Fruit fly (Drosophila melanogaster) whole organism, embryonic: ENCODE results near the gene CG7183.

Source experiments
- Atf6 ChIP-seq: fragments of 200-800 bp; sonication (Bioruptor generic); IDR thresholded peaks from 2 replicates; pipeline ENCODE4 v1.3.6; 2022; ENCODE audit warnings: missing biosample characterization, missing genetic modification characterization
- B-H2 ChIP-seq: fragments of 200-800 bp; sonication (Bioruptor generic); optimal IDR thresholded peaks from 2 replicates; lab custom pipeline; 2018; ENCODE audit warnings: missing biosample characterization, mild to moderate bottlenecking, missing genetic modification characterization
- Bteb2 ChIP-seq: fragments of 200-800 bp; sonication (Bioruptor generic); optimal IDR thresholded peaks from 2 replicates; lab custom pipeline; 2016; ENCODE audit warnings: missing biosample characterization, missing genetic modification characterization
- CG11695 ChIP-seq: fragments of 200-800 bp; sonication (Bioruptor generic); IDR thresholded peaks from 3 replicates; pipeline ENCODE4 v1.3.6; 2022; ENCODE audit warnings: missing biosample characterization, missing genetic modification characterization
- CG11696 ChIP-seq: fragments of 200-800 bp; sonication (Bioruptor generic); IDR thresholded peaks from 2 replicates; pipeline ENCODE4 v1.3.6; 2022; ENCODE audit warnings: missing biosample characterization, missing genetic modification characterization
- CG12236 ChIP-seq: fragments of 200-800 bp; sonication (Bioruptor generic); optimal IDR thresholded peaks from 2 replicates; lab custom pipeline; 2016; ENCODE audit warnings: missing biosample characterization, missing genetic modification characterization
- CG13424 ChIP-seq: fragments of 200-800 bp; sonication (Bioruptor generic); optimal IDR thresholded peaks from 2 replicates; lab custom pipeline; 2019; ENCODE audit warnings: missing biosample characterization, mild to moderate bottlenecking, missing genetic modification characterization, moderate library complexity
- CG14441 ChIP-seq: fragments of 200-800 bp; sonication (Bioruptor generic); IDR thresholded peaks from 2 replicates; pipeline ENCODE4 v1.3.6; 2022; ENCODE audit warnings: missing biosample characterization, missing genetic modification characterization
- CG30431 ChIP-seq: fragments of 200-800 bp; sonication (Bioruptor generic); optimal IDR thresholded peaks from 2 replicates; lab custom pipeline; 2017; ENCODE audit warnings: missing biosample characterization, missing genetic modification characterization
- CG32772 ChIP-seq: fragments of 200-800 bp; sonication (Bioruptor generic); IDR thresholded peaks from 2 replicates; pipeline ENCODE4 v1.3.6; 2022; ENCODE audit warnings: missing biosample characterization, missing genetic modification characterization
- CG4617 ChIP-seq: fragments of 200-800 bp; sonication (Bioruptor generic); optimal IDR thresholded peaks from 3 replicates; lab custom pipeline; 2016; ENCODE audit warnings: missing biosample characterization, missing genetic modification characterization, borderline replicate concordance
- CG7271 ChIP-seq: fragments of 200-800 bp; sonication (Bioruptor generic); optimal IDR thresholded peaks from 2 replicates; lab custom pipeline; 2018; ENCODE audit warnings: missing biosample characterization, mild to moderate bottlenecking, missing genetic modification characterization, moderate library complexity
- CG7745 ChIP-seq: fragments of 200-800 bp; sonication (Bioruptor generic); optimal IDR thresholded peaks from 2 replicates; lab custom pipeline; 2018; ENCODE audit warnings: missing biosample characterization, mild to moderate bottlenecking, missing genetic modification characterization, moderate library complexity
- CrebB ChIP-seq: fragments of 200-800 bp; sonication (Bioruptor generic); optimal IDR thresholded peaks from 3 replicates; lab custom pipeline; 2018; ENCODE audit warnings: missing biosample characterization, mild to moderate bottlenecking, missing genetic modification characterization
- GATAe ChIP-seq: fragments of 200-800 bp; sonication (Bioruptor generic); conservative IDR thresholded peaks from 2 replicates; pipeline ENCODE4 v1.3.6; 2022; ENCODE audit warnings: missing biosample characterization, missing genetic modification characterization
- HHEX ChIP-seq: fragments of 200-800 bp; sonication (Bioruptor generic); optimal IDR thresholded peaks from 3 replicates; lab custom pipeline; 2017; ENCODE audit warnings: missing biosample characterization, mild to moderate bottlenecking, missing genetic modification characterization, missing genetic modification reagents
- HLH54F ChIP-seq: fragments of 200-800 bp; sonication (Bioruptor generic); optimal IDR thresholded peaks from 3 replicates; lab custom pipeline; 2016; ENCODE audit warnings: missing biosample characterization, missing genetic modification characterization
- Max ChIP-seq: fragments of 200-800 bp; sonication (Bioruptor generic); optimal IDR thresholded peaks from 2 replicates; lab custom pipeline; 2016; ENCODE audit warnings: missing biosample characterization, mild to moderate bottlenecking, missing genetic modification characterization
- Med ChIP-seq: fragments of 200-800 bp; sonication (Bioruptor generic); peaks from one replicate; lab custom pipeline; 2016; ENCODE audit warnings: missing biosample characterization, missing genetic modification characterization, mild to moderate bottlenecking, inconsistent platforms, moderate library complexity
- Myb ChIP-seq: fragments of 200-800 bp; sonication (Bioruptor generic); optimal IDR thresholded peaks from 2 replicates; lab custom pipeline; 2016; ENCODE audit warnings: missing biosample characterization, missing genetic modification characterization
- NFAT ChIP-seq: fragments of 200-800 bp; sonication (Bioruptor generic); IDR thresholded peaks from 2 replicates; pipeline ENCODE4 v1.3.6; 2022; ENCODE audit warnings: missing biosample characterization, missing genetic modification characterization
- Neu2 ChIP-seq: fragments of 200-800 bp; sonication (Bioruptor generic); optimal IDR thresholded peaks from 3 replicates; lab custom pipeline; 2016; ENCODE audit warnings: missing biosample characterization, missing genetic modification characterization, borderline replicate concordance
- Oli ChIP-seq: fragments of 200-800 bp; sonication (Bioruptor generic); optimal IDR thresholded peaks from 2 replicates; lab custom pipeline; 2018; ENCODE audit warnings: missing biosample characterization, mild to moderate bottlenecking, missing genetic modification characterization, moderate library complexity
- PHDP ChIP-seq: fragments of 200-800 bp; sonication (Bioruptor generic); optimal IDR thresholded peaks from 3 replicates; lab custom pipeline; 2018; ENCODE audit warnings: missing biosample characterization, mild to moderate bottlenecking, missing genetic modification characterization, moderate library complexity
- Vsx1 ChIP-seq: fragments of 200-800 bp; sonication (Bioruptor generic); optimal IDR thresholded peaks from 2 replicates; lab custom pipeline; 2017; ENCODE audit warnings: missing biosample characterization, mild to moderate bottlenecking, missing genetic modification characterization, missing genetic modification reagents
- bab2 ChIP-seq: fragments of 200-800 bp; sonication (Bioruptor generic); optimal IDR thresholded peaks from 2 replicates; lab custom pipeline; 2016; ENCODE audit warnings: missing biosample characterization, missing genetic modification characterization
- cas ChIP-seq: fragments of 200-800 bp; sonication (Bioruptor generic); IDR thresholded peaks from 2 replicates; pipeline ENCODE4 v1.3.6; 2022; ENCODE audit warnings: missing biosample characterization, missing genetic modification characterization
- chinmo ChIP-seq: fragments of 200-800 bp; sonication (Bioruptor generic); IDR thresholded peaks from 4 replicates; pipeline ENCODE4 v1.3.6; 2022; ENCODE audit warnings: missing biosample characterization, missing genetic modification characterization; ENCODE audit not compliant: partially characterized antibody
- croc ChIP-seq: fragments of 200-800 bp; sonication (Bioruptor generic); conservative IDR thresholded peaks from 3 replicates; pipeline ENCODE4 v1.3.6; 2022; ENCODE audit warnings: missing biosample characterization, missing genetic modification characterization
- dpn ChIP-seq, 2 experiments: fragments of 200-800 bp; sonication (Bioruptor generic); optimal IDR thresholded peaks; 3 replicates each; lab custom pipeline; 2016; ENCODE audit warnings: missing biosample characterization in 2 of 2, missing genetic modification characterization in 2 of 2
- fd3F ChIP-seq: fragments of 200-800 bp; sonication (Bioruptor generic); optimal IDR thresholded peaks from 2 replicates; lab custom pipeline; 2018; ENCODE audit warnings: missing biosample characterization, mild to moderate bottlenecking, missing genetic modification characterization, moderate library complexity
- gce ChIP-seq: fragments of 200-800 bp; sonication (Bioruptor generic); IDR thresholded peaks from 3 replicates; pipeline ENCODE4 v1.3.6; 2022; ENCODE audit warnings: missing biosample characterization, missing genetic modification characterization
- gfzf ChIP-seq: fragments of 200-800 bp; sonication (Bioruptor generic); optimal IDR thresholded peaks from 2 replicates; lab custom pipeline; 2016; ENCODE audit warnings: missing biosample characterization, mild to moderate bottlenecking, missing genetic modification characterization, moderate library complexity
- grau ChIP-seq: fragments of 200-800 bp; optimal IDR thresholded peaks from 3 replicates; lab custom pipeline; 2019; ENCODE audit warnings: missing biosample characterization, mild to moderate bottlenecking, missing genetic modification characterization, moderate library complexity
- ham ChIP-seq: fragments of 200-800 bp; sonication (Bioruptor generic); IDR thresholded peaks from 2 replicates; pipeline ENCODE4 v1.3.6; 2022; ENCODE audit warnings: missing biosample characterization, missing genetic modification characterization
- kay ChIP-seq: fragments of 200-800 bp; sonication (Bioruptor generic); optimal IDR thresholded peaks from 2 replicates; lab custom pipeline; 2016; ENCODE audit warnings: missing biosample characterization, missing genetic modification characterization
- klu ChIP-seq: fragments of 200-800 bp; sonication (Bioruptor generic); IDR thresholded peaks from 2 replicates; pipeline ENCODE4 v1.3.6; 2022; ENCODE audit warnings: missing biosample characterization, missing genetic modification characterization
- lab ChIP-seq: fragments of 200-800 bp; sonication (Bioruptor generic); optimal IDR thresholded peaks from 3 replicates; lab custom pipeline; 2017; ENCODE audit warnings: missing biosample characterization, missing genetic modification characterization, mild to moderate bottlenecking, moderate library complexity, missing genetic modification reagents
- maf-S ChIP-seq: fragments of 200-800 bp; sonication (Bioruptor generic); optimal IDR thresholded peaks from 2 replicates; lab custom pipeline; 2016; ENCODE audit warnings: missing biosample characterization, missing genetic modification characterization
- nerfin-2 ChIP-seq: fragments of 200-800 bp; sonication (Bioruptor generic); IDR thresholded peaks from 2 replicates; pipeline ENCODE4 v1.3.6; 2022; ENCODE audit warnings: missing biosample characterization, missing genetic modification characterization; ENCODE audit not compliant: partially characterized antibody
- nmo ChIP-seq: fragments of 200-800 bp; sonication (Bioruptor generic); optimal IDR thresholded peaks from 2 replicates; lab custom pipeline; 2018; ENCODE audit warnings: missing biosample characterization, mild to moderate bottlenecking, missing genetic modification characterization, moderate library complexity
- ro ChIP-seq: fragments of 200-800 bp; sonication (Bioruptor generic); IDR thresholded peaks from 2 replicates; pipeline ENCODE4 v1.3.6; 2022; ENCODE audit warnings: missing biosample characterization, missing genetic modification characterization
- run ChIP-seq: fragments of 200-800 bp; sonication (Bioruptor generic); optimal IDR thresholded peaks from 3 replicates; lab custom pipeline; 2018; ENCODE audit warnings: missing biosample characterization, mild to moderate bottlenecking, missing genetic modification characterization
- slbo ChIP-seq: fragments of 200-800 bp; sonication (Bioruptor generic); IDR thresholded peaks from 2 replicates; pipeline ENCODE4 v1.3.6; 2022; ENCODE audit warnings: missing biosample characterization, missing genetic modification characterization
- slou ChIP-seq: fragments of 200-800 bp; sonication (Bioruptor generic); optimal IDR thresholded peaks from 3 replicates; lab custom pipeline; 2016; ENCODE audit warnings: missing biosample characterization, missing genetic modification characterization
- so ChIP-seq: fragments of 200-800 bp; sonication (Bioruptor generic); IDR thresholded peaks from 3 replicates; pipeline ENCODE4 v1.3.6; 2022; ENCODE audit warnings: missing biosample characterization, missing genetic modification characterization
- twi ChIP-seq: fragments of 200-800 bp; optimal IDR thresholded peaks from 2 replicates; lab custom pipeline; 2019; ENCODE audit warnings: missing biosample characterization, mild to moderate bottlenecking, missing genetic modification characterization, moderate library complexity
- wek ChIP-seq: fragments of 200-800 bp; sonication (Bioruptor generic); optimal IDR thresholded peaks from 3 replicates; lab custom pipeline; 2018; ENCODE audit warnings: missing biosample characterization, mild to moderate bottlenecking, missing genetic modification characterization, moderate library complexity
- z ChIP-seq: fragments of 200-800 bp; sonication (Bioruptor generic); IDR thresholded peaks from 3 replicates; pipeline ENCODE4 v1.3.6; 2022; ENCODE audit warnings: missing biosample characterization, missing genetic modification characterization
- zfh1 ChIP-seq: fragments of 200-800 bp; sonication (Bioruptor generic); IDR thresholded peaks from 3 replicates; pipeline ENCODE4 v1.3.6; 2022; ENCODE audit warnings: missing biosample characterization, missing genetic modification characterization

Gene CG7183

DNA sequence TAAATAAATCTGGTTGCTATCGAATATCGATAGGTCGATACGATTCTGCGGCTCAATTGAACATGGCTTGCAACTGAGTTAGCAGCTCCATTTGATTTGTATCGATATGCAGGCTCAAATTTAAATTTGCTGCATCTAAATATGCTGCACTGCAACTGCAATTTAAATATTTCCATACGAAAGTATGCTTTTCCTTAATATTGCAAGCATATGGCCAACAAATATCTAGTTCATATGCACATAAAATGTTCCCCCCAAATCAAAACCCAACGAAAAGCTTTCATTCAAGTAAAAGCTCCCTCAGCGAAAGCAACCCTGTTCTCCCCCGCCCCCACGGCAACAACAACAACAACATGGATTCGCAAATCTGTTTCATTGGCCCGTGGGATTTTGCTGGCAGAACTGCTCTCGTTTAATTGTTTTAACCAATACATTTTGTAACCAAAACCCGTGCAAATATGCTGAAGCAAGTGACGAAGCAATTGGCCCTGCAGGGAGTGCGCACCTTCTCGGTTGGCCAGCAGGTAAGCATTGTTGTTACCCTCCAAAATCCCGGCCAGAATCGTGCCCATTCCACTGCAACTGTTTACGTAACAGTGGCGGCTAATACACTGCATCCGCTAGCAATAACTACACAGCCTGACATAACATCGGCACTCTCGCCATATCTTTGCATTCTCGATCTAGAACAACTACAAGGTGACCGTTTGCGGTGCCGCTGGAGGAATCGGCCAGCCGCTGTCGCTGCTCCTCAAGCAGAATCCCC is 5.7 kb upstream of the CG7183 start, which contains the start of the genes CG7168 and Mdh2 (continued):
- TF ChIP-seq z (GFP tag; lab: Robert Waterston, UW) = no peak
- TF ChIP-seq fd3F (GFP tag; lab: Kevin White, UChicago) = no peak
- TF ChIP-seq dpn (GFP tag; optimal IDR thresholded peaks at IDR 0.05; lab: Kevin White, UChicago) = no peak
- TF ChIP-seq Bteb2 (GFP tag; lab: Kevin White, UChicago) = no peak
- TF ChIP-seq slbo (GFP tag; lab: Robert Waterston, UW) = no peak
- no peak for TF ChIP-seq maf-S (GFP tag; lab: Kevin White, UChicago)
- no peak for TF ChIP-seq gce (GFP tag; lab: Robert Waterston, UW)
- TF ChIP-seq croc = no peak
- TF ChIP-seq GATAe (GFP tag; lab: Robert Waterston, UW) = no peak
- no peak for TF ChIP-seq so
- no peak for TF ChIP-seq CG14441 (GFP tag; lab: Robert Waterston, UW)
- no peak for TF ChIP-seq CG32772 (GFP tag; lab: Robert Waterston, UW)
- TF ChIP-seq Oli (tag; lab: Kevin White, UChicago) = no peak
- no peak for TF ChIP-seq twi
- no peak for TF ChIP-seq CG12236
- TF ChIP-seq klu = peak; percentile 30; the same call in 1 of the 2 replicates
- TF ChIP-seq nerfin-2 = peak; percentile 92
- peak; percentile 30 for TF ChIP-seq CG4617 (GFP tag; lab: Kevin White, UChicago)
- TF ChIP-seq Vsx1 (GFP tag; lab: Kevin White, UChicago) = no peak
- TF ChIP-seq zfh1 (GFP tag; lab: Robert Waterston, UW) = 0 out of 3 replicates have a peak, but pooled peaks have one; percentile 17
- TF ChIP-seq run (tag; lab: Kevin White, UChicago) = no peak
- no peak for TF ChIP-seq PHDP (tag; lab: Kevin White, UChicago)
- TF ChIP-seq CG13424 (tag; lab: Kevin White, UChicago) = no peak
- no peak for TF ChIP-seq HHEX (GFP tag; lab: Kevin White, UChicago)
- peak; percentile 72 for TF ChIP-seq Med
- no peak for TF ChIP-seq Atf6 (GFP tag; lab: Robert Waterston, UW)
- no peak for TF ChIP-seq CG30431 (GFP tag; lab: Kevin White, UChicago)
- TF ChIP-seq ro (GFP tag; lab: Robert Waterston, UW) = no peak
- no peak for TF ChIP-seq wek (GFP tag; lab: Kevin White, UChicago)
- peak; percentile 1 for TF ChIP-seq grau (tag; lab: Kevin White, UChicago)
- TF ChIP-seq CG7745 (tag; lab: Kevin White, UChicago) = no peak
- no peak for TF ChIP-seq Neu2
- TF ChIP-seq Max = no peak
- TF ChIP-seq cas = no peak
- no peak for TF ChIP-seq CrebB (tag; lab: Kevin White, UChicago)
- no peak for TF ChIP-seq CG11696 (GFP tag; lab: Robert Waterston, UW)
- no peak for TF ChIP-seq bab2
- TF ChIP-seq ham (GFP tag; lab: Robert Waterston, UW) = no peak
- TF ChIP-seq HLH54F (GFP tag; lab: Kevin White, UChicago) = no peak
- TF ChIP-seq CG11695 (GFP tag; lab: Robert Waterston, UW) = no peak
- TF ChIP-seq lab (GFP tag; lab: Kevin White, UChicago) = peak; percentile 40
- TF ChIP-seq chinmo (GFP tag; lab: Robert Waterston, UW) = peak; percentile 73; the same call in 3 of the 4 replicates
- TF ChIP-seq NFAT (GFP tag; lab: Robert Waterston, UW) = no peak
- TF ChIP-seq slou (GFP tag; lab: Kevin White, UChicago) = no peak
- TF ChIP-seq gfzf (GFP tag; lab: Kevin White, UChicago) = peak; percentile 18
- no peak for TF ChIP-seq kay (GFP tag; lab: Kevin White, UChicago)
- TF ChIP-seq B-H2 (GFP tag; lab: Kevin White, UChicago) = no peak
- TF ChIP-seq CG7271 (tag; lab: Kevin White, UChicago) = no peak
- TF ChIP-seq Myb (GFP tag; lab: Kevin White, UChicago) = peak; percentile 53
- peak; percentile 47 for TF ChIP-seq nmo (GFP tag; lab: Kevin White, UChicago)
